Worm (Caenorhabditis elegans) whole organism, L3 larva: Measurements from ENCODE around the gene F09C6.13.

Experiments
- R02D3.7 ChIP-seq: fragments of 150-350 bp; optimal IDR thresholded peaks from 2 replicates; lab custom pipeline; 2014; ENCODE audit warnings: missing biosample characterization, missing genetic modification characterization
- ZK546.5 ChIP-seq: sonication (generic microtip); optimal IDR thresholded peaks from 2 replicates; lab custom pipeline; 2017; ENCODE audit warnings: missing biosample characterization, missing genetic modification characterization
- aly-2 ChIP-seq: fragments of 150-350 bp; optimal IDR thresholded peaks from 2 replicates; lab custom pipeline; 2014; ENCODE audit warnings: missing biosample characterization, missing genetic modification characterization
- ceh-28 ChIP-seq: fragments of 150-350 bp; optimal IDR thresholded peaks from 2 replicates; lab custom pipeline; 2014; ENCODE audit warnings: missing biosample characterization, missing genetic modification reagents, missing genetic modification characterization
- ceh-9 ChIP-seq: sonication (generic microtip); optimal IDR thresholded peaks from 2 replicates; lab custom pipeline; 2018; ENCODE audit warnings: missing biosample characterization, missing genetic modification characterization
- daf-12 ChIP-seq: fragments of 150-350 bp; optimal IDR thresholded peaks from 2 replicates; lab custom pipeline; 2014; ENCODE audit warnings: missing biosample characterization, missing genetic modification reagents, missing genetic modification characterization
- egl-27 ChIP-seq: sonication (generic microtip); optimal IDR thresholded peaks from 4 replicates; lab custom pipeline; 2017; ENCODE audit warnings: missing biosample characterization, missing genetic modification reagents, missing genetic modification characterization
- egl-5 ChIP-seq: fragments of 150-350 bp; optimal IDR thresholded peaks from 2 replicates; lab custom pipeline; 2017; ENCODE audit warnings: missing biosample characterization, missing genetic modification reagents, missing genetic modification characterization, inconsistent platforms
- elt-1 ChIP-seq: fragments of 150-350 bp; optimal IDR thresholded peaks from 2 replicates; lab custom pipeline; 2014; ENCODE audit warnings: missing biosample characterization, missing genetic modification characterization
- elt-2 ChIP-seq: sonication (generic microtip); optimal IDR thresholded peaks from 2 replicates; lab custom pipeline; 2016; ENCODE audit warnings: missing genetic modification reagents, mild to moderate bottlenecking, missing genetic modification characterization, missing compliant biosample characterization
- eor-1 ChIP-seq, 2 experiments: fragments of 150-350 bp; optimal IDR thresholded peaks; 2 replicates each; lab custom pipeline; 2014 to 2018; ENCODE audit warnings: missing biosample characterization in 2 of 2, missing genetic modification characterization in 2 of 2
- fkh-10 ChIP-seq: sonication (generic microtip); optimal IDR thresholded peaks from 2 replicates; lab custom pipeline; 2017; ENCODE audit warnings: missing biosample characterization, missing genetic modification reagents, missing genetic modification characterization
- fkh-2 ChIP-seq: fragments of 150-350 bp; optimal IDR thresholded peaks from 2 replicates; lab custom pipeline; 2014; ENCODE audit warnings: missing biosample characterization, missing genetic modification reagents, missing genetic modification characterization
- fos-1 ChIP-seq: fragments of 150-350 bp; optimal IDR thresholded peaks from 2 replicates; lab custom pipeline; 2014; ENCODE audit warnings: missing biosample characterization, missing genetic modification characterization
- hmg-11 ChIP-seq: sonication (generic microtip); optimal IDR thresholded peaks from 2 replicates; lab custom pipeline; 2016; ENCODE audit warnings: missing genetic modification characterization, missing compliant biosample characterization
- jun-1 ChIP-seq: fragments of 150-350 bp; optimal IDR thresholded peaks from 2 replicates; lab custom pipeline; 2014; ENCODE audit warnings: missing biosample characterization, missing genetic modification reagents, missing genetic modification characterization
- lin-39 ChIP-seq: fragments of 150-350 bp; optimal IDR thresholded peaks from 2 replicates; lab custom pipeline; 2018; ENCODE audit warnings: missing biosample characterization, missing genetic modification reagents, missing genetic modification characterization
- mdl-1 ChIP-seq: fragments of 150-350 bp; optimal IDR thresholded peaks from 2 replicates; lab custom pipeline; 2014; ENCODE audit warnings: missing biosample characterization, missing genetic modification characterization
- nfya-1 ChIP-seq: sonication (generic microtip); optimal IDR thresholded peaks from 2 replicates; lab custom pipeline; 2017; ENCODE audit warnings: missing genetic modification characterization, mild to moderate bottlenecking, missing compliant biosample characterization, antibody characterized with exemption, moderate library complexity; ENCODE audit not compliant: insufficient read depth
- nhr-11 ChIP-seq: fragments of 150-350 bp; optimal IDR thresholded peaks from 2 replicates; lab custom pipeline; 2014; ENCODE audit warnings: missing biosample characterization, missing genetic modification characterization
- nhr-23 ChIP-seq: fragments of 150-350 bp; optimal IDR thresholded peaks from 2 replicates; lab custom pipeline; 2014; ENCODE audit warnings: missing biosample characterization, missing genetic modification reagents, missing genetic modification characterization
- nhr-237 ChIP-seq: fragments of 150-350 bp; optimal IDR thresholded peaks from 2 replicates; lab custom pipeline; 2014; ENCODE audit warnings: missing biosample characterization, missing genetic modification characterization
- nhr-28 ChIP-seq: fragments of 150-350 bp; optimal IDR thresholded peaks from 2 replicates; lab custom pipeline; 2014; ENCODE audit warnings: missing biosample characterization, missing genetic modification characterization
- nhr-76 ChIP-seq: fragments of 150-350 bp; sonication (generic microtip); optimal IDR thresholded peaks from 5 replicates; lab custom pipeline; 2014; ENCODE audit warnings: missing biosample characterization, missing genetic modification characterization
- nhr-77 ChIP-seq: fragments of 150-350 bp; optimal IDR thresholded peaks from 2 replicates; lab custom pipeline; 2014; ENCODE audit warnings: missing biosample characterization, missing genetic modification characterization
- pha-4 ChIP-seq: fragments of 150-350 bp; optimal IDR thresholded peaks from 2 replicates; lab custom pipeline; 2014; ENCODE audit warnings: missing biosample characterization, missing genetic modification reagents, missing genetic modification characterization
- pqm-1 ChIP-seq: fragments of 150-350 bp; optimal IDR thresholded peaks from 2 replicates; lab custom pipeline; 2017; ENCODE audit warnings: missing biosample characterization, missing genetic modification characterization, inconsistent platforms
- sea-2 ChIP-seq: fragments of 150-350 bp; sonication (generic microtip); optimal IDR thresholded peaks from 4 replicates; lab custom pipeline; 2014; ENCODE audit warnings: missing biosample characterization, missing genetic modification reagents, missing genetic modification characterization
- skn-1 ChIP-seq: fragments of 150-350 bp; optimal IDR thresholded peaks from 2 replicates; lab custom pipeline; 2014; ENCODE audit warnings: missing biosample characterization, missing genetic modification characterization
- snpc-4 ChIP-seq: fragments of 150-350 bp; optimal IDR thresholded peaks from 2 replicates; lab custom pipeline; 2014; ENCODE audit warnings: missing biosample characterization, missing genetic modification characterization
- tbx-2 ChIP-seq: sonication (generic microtip); optimal IDR thresholded peaks from 2 replicates; lab custom pipeline; 2016; ENCODE audit warnings: mild to moderate bottlenecking, missing genetic modification characterization, missing compliant biosample characterization
- unc-39 ChIP-seq: sonication (generic microtip); optimal IDR thresholded peaks from 4 replicates; lab custom pipeline; 2017; ENCODE audit warnings: missing biosample characterization, missing genetic modification characterization
- unc-62 ChIP-seq: fragments of 150-350 bp; sonication (generic microtip); optimal IDR thresholded peaks from 4 replicates; lab custom pipeline; 2014; ENCODE audit warnings: missing biosample characterization, missing genetic modification reagents, missing genetic modification characterization
- ztf-11 ChIP-seq: fragments of 150-350 bp; optimal IDR thresholded peaks from 2 replicates; lab custom pipeline; 2014; ENCODE audit warnings: missing biosample characterization, missing genetic modification characterization
- ztf-4 ChIP-seq: fragments of 150-350 bp; optimal IDR thresholded peaks from 2 replicates; lab custom pipeline; 2014; ENCODE audit warnings: missing biosample characterization, missing genetic modification characterization

F09C6.13 gene

DNA sequence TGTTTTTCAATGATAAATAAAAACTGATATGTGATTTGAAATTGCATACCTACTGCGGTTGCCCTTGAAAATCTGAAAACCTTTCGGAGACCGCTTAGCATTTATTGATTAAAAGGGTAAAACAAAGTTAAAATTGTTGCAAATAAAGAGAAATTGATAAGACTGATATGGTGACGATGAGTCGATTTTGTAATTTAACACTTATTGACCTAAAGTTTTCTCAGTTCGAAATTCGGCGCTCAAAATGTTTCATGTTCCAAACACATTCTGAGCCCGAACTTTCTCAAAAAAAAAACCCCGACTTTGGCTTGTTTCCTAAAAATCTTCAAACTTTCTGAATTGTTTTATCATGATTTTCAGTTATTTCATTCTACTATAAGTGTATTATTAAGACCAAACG lies 43.9 kb upstream of the F09C6.13 start, which contains the start of gene clec-40:
Gene clec-40, minus strand, starts transcription at position 101 of the 400 bp plus-strand sequence.
- no peak for TF ChIP-seq nhr-76 (tag; lab: Kevin White, UChicago)
- no peak for TF ChIP-seq ztf-11 (tag; lab: Kevin White, UChicago)
- no peak for TF ChIP-seq ZK546.5
- TF ChIP-seq, all 47 proteins: peak for 0

- TF ChIP-seq egl-5 (tag; lab: Kevin White, UChicago) (no peak), nhr-76 (tag; lab: Kevin White, UChicago) (no peak), ztf-4 (tag; lab: Kevin White, UChicago) (no peak), tbx-2 (tag; lab: Kevin White, UChicago) (no peak), daf-12 (tag; lab: Kevin White, UChicago) (no peak), pha-4 (tag; lab: Kevin White, UChicago) (no peak), unc-62 (GFP tag; lab: Kevin White, UChicago) (no peak), egl-27 (tag; lab: Kevin White, UChicago) (no peak), fkh-10 (GFP tag; lab: Kevin White, UChicago) (no peak), elt-1 (tag; lab: Kevin White, UChicago) (no peak), lin-39 (tag; lab: Kevin White, UChicago) (no peak), unc-39 (tag; lab: Kevin White, UChicago) (no peak), pqm-1 (tag; lab: Kevin White, UChicago) (no peak), aly-2 (no peak), ceh-28 (tag; lab: Kevin White, UChicago) (no peak), skn-1 (tag; lab: Kevin White, UChicago) (no peak), jun-1 (tag; lab: Kevin White, UChicago) (no peak), sea-2 (GFP tag; lab: Kevin White, UChicago) (no peak)
Observed at ce11 chrV:16842941-16843340, 41.9 kb upstream of the F09C6.13 start, which contains the start of gene clec-25. clec-25 (plus strand) TSS chrV:16843241.

ce11 chrV:16848498-16848897 lies 36.3 kb upstream of the F09C6.13 start, which contains the start of the genes clec-36 and clec-26:
clec-36 (minus strand) TSS chrV:16848598.
clec-26 (plus strand) TSS chrV:16848611.
- no peak for TF ChIP-seq fkh-2 (tag; lab: Kevin White, UChicago)
- no peak for TF ChIP-seq nhr-237 (tag; lab: Kevin White, UChicago)
- peak; percentile 27 for TF ChIP-seq elt-2 (tag; lab: Kevin White, UChicago)
- no peak for TF ChIP-seq egl-27 (tag; lab: Kevin White, UChicago)

DNA sequence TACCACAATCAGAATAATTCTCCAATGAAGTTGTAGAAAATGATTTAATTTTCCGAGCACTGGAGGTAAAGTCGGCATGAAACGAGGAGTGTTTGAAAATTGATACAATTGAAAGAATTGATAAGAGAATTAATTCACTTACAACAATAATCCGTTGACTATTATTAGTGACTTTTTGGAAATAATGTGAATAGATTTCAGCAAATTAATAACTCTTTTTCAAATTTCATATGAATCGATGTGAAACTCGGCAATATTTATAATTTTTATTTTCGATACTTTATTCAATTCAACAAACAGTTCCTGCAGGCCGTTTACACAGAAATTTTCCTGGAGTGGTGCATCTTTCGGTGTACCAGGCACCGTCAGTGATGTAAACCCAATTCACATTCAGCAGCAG lies 32.8 kb upstream of the F09C6.13 start, which contains the start of gene clec-37:
Gene clec-37, minus strand, starts transcription at position 101 of the 400 bp plus-strand sequence.
- TF ChIP-seq nhr-77 (tag; lab: Kevin White, UChicago), result no peak
- TF ChIP-seq ceh-9 (tag; lab: Kevin White, UChicago), result no peak
- no peak for TF ChIP-seq nhr-76 (tag; lab: Kevin White, UChicago)
- no peak for TF ChIP-seq nhr-28 (tag; lab: Kevin White, UChicago)
- TF ChIP-seq pha-4 (tag; lab: Kevin White, UChicago), result no peak
- no peak for TF ChIP-seq R02D3.7 (tag; lab: Kevin White, UChicago)
- TF ChIP-seq egl-5 (tag; lab: Kevin White, UChicago), result no peak
- no peak for TF ChIP-seq unc-39 (tag; lab: Kevin White, UChicago)
- TF ChIP-seq elt-2 (tag; lab: Kevin White, UChicago), result no peak
- no peak for TF ChIP-seq snpc-4
- no peak for TF ChIP-seq fkh-2 (tag; lab: Kevin White, UChicago)

ce11 chrV:16853956-16854683 lies 30.7 kb upstream of the F09C6.13 start, which contains the start of the genes clec-35 and clec-27:
clec-35 (minus strand) TSS chrV:16854056.
clec-27 (plus strand) TSS chrV:16854633.
- TF ChIP-seq sea-2 (GFP tag; lab: Kevin White, UChicago), result no peak
- TF ChIP-seq fkh-2 (tag; lab: Kevin White, UChicago), result no peak
- TF ChIP-seq ztf-4 (tag; lab: Kevin White, UChicago), result no peak
- no peak for TF ChIP-seq nfya-1 (tag; lab: Kevin White, UChicago)
- TF ChIP-seq eor-1 (tag; optimal IDR thresholded peaks at IDR 0.05; lab: Kevin White, UChicago), result no peak
- no peak for TF ChIP-seq aly-2
- no peak for TF ChIP-seq pqm-1 (tag; lab: Kevin White, UChicago)
- no peak for TF ChIP-seq nhr-23 (tag; lab: Kevin White, UChicago)
- TF ChIP-seq skn-1 (tag; lab: Kevin White, UChicago), result no peak
- no peak for TF ChIP-seq snpc-4
- TF ChIP-seq nhr-11 (tag; lab: Kevin White, UChicago), result no peak
- no peak for TF ChIP-seq unc-39 (tag; lab: Kevin White, UChicago)
- no peak for TF ChIP-seq egl-27 (tag; lab: Kevin White, UChicago)
- no peak for TF ChIP-seq hmg-11
- no peak for TF ChIP-seq ztf-11 (tag; lab: Kevin White, UChicago)
- TF ChIP-seq mdl-1 (tag; lab: Kevin White, UChicago), result no peak
- TF ChIP-seq jun-1 (tag; lab: Kevin White, UChicago), result no peak
- TF ChIP-seq tbx-2 (tag; lab: Kevin White, UChicago), result no peak
- TF ChIP-seq fos-1 (tag; lab: Kevin White, UChicago), result no peak
